Worm (Caenorhabditis elegans) whole organism, young adult: Measurements from ENCODE around the gene spp-4.

Experiments
- B0035.1 ChIP-seq: sonication (generic microtip); optimal IDR thresholded peaks from 2 replicates; lab custom pipeline; 2016; ENCODE audit warnings: missing genetic modification characterization, mild to moderate bottlenecking, missing compliant biosample characterization, missing genotype, missing genetic modification reagents
- B0261.1 ChIP-seq: sonication (generic microtip); optimal IDR thresholded peaks from 2 replicates; lab custom pipeline; 2016; ENCODE audit warnings: mild to moderate bottlenecking, missing genetic modification characterization, moderate library complexity, missing compliant biosample characterization
- C17E4.6 ChIP-seq: fragments of 200-800 bp; sonication (Bioruptor generic); IDR thresholded peaks from 2 replicates; pipeline ENCODE4 v1.3.6; 2022; ENCODE audit warnings: missing genetic modification reagents, missing genetic modification characterization, missing compliant biosample characterization
- D2030.7 ChIP-seq: fragments of 200-800 bp; sonication (Bioruptor generic); IDR thresholded peaks from 2 replicates; pipeline ENCODE4 v1.3.6; 2022; ENCODE audit warnings: missing genetic modification reagents, missing genetic modification characterization, missing compliant biosample characterization
- F49E8.2 ChIP-seq: sonication (generic microtip); optimal IDR thresholded peaks from 3 replicates; lab custom pipeline; 2017; ENCODE audit warnings: missing genetic modification characterization, mild to moderate bottlenecking, missing compliant biosample characterization, antibody characterized with exemption, moderate library complexity; ENCODE audit not compliant: insufficient read depth
- Y53F4B.3 ChIP-seq: fragments of 200-800 bp; sonication (Bioruptor generic); IDR thresholded peaks from 2 replicates; pipeline ENCODE4 v1.3.6; 2022; ENCODE audit warnings: missing genetic modification reagents, missing genetic modification characterization, missing compliant biosample characterization
- dpl-1 ChIP-seq: fragments of 150-350 bp; optimal IDR thresholded peaks from 2 replicates; lab custom pipeline; 2014; ENCODE audit warnings: missing biosample characterization, missing genetic modification reagents, missing genetic modification characterization
- fkh-3 ChIP-seq: sonication (generic microtip); optimal IDR thresholded peaks from 2 replicates; lab custom pipeline; 2016; ENCODE audit warnings: mild to moderate bottlenecking, missing genetic modification characterization, missing compliant biosample characterization
- him-1 ChIP-seq: sonication (generic microtip); optimal IDR thresholded peaks from 2 replicates; lab custom pipeline; 2016; ENCODE audit warnings: missing genotype, missing genetic modification reagents, missing genetic modification characterization, missing compliant biosample characterization
- hlh-26 ChIP-seq: fragments of 200-800 bp; sonication (Bioruptor generic); conservative IDR thresholded peaks from 2 replicates; pipeline ENCODE4 v1.3.6; 2022; ENCODE audit warnings: missing genetic modification reagents, missing genetic modification characterization, missing compliant biosample characterization
- lir-1 ChIP-seq: fragments of 200-800 bp; sonication (Bioruptor generic); conservative IDR thresholded peaks from 2 replicates; pipeline ENCODE4 v1.3.6; 2022; ENCODE audit warnings: missing genetic modification reagents, missing genetic modification characterization, missing compliant biosample characterization
- pha-4 ChIP-seq: fragments of 150-350 bp; sonication (generic microtip); optimal IDR thresholded peaks from 2 replicates; lab custom pipeline; 2014; ENCODE audit warnings: missing biosample characterization, missing genetic modification reagents, missing genetic modification characterization
- ztf-26 ChIP-seq: sonication (generic microtip); optimal IDR thresholded peaks from 2 replicates; lab custom pipeline; 2017; ENCODE audit warnings: missing genetic modification characterization, missing compliant biosample characterization

- no peak for TF ChIP-seq ztf-26 (tag; lab: Kevin White, UChicago)
- TF ChIP-seq C17E4.6 (GFP tag; lab: Robert Waterston, UW) = no peak
- no peak for TF ChIP-seq hlh-26 (GFP tag; lab: Robert Waterston, UW)
- no peak for TF ChIP-seq B0035.1
- TF ChIP-seq fkh-3 (tag; lab: Kevin White, UChicago) = no peak
- no peak for TF ChIP-seq D2030.7 (GFP tag; lab: Robert Waterston, UW)
- no peak for TF ChIP-seq F49E8.2 (tag; lab: Kevin White, UChicago)
- no peak for TF ChIP-seq lir-1
- no peak for TF ChIP-seq B0261.1 (tag; lab: Kevin White, UChicago)
- TF ChIP-seq Y53F4B.3 = no peak
- no peak for TF ChIP-seq him-1 (tag; lab: Kevin White, UChicago)
- TF ChIP-seq dpl-1 (GFP tag; lab: Kevin White, UChicago) = no peak
- TF ChIP-seq pha-4 (tag; lab: Kevin White, UChicago) = no peak
These were observed 5.3 kb downstream of the spp-4 start for ce11 chrX:7313236-7313635.
